Worm (Caenorhabditis elegans): Measurements from ENCODE around the gene zipt-2.3.

ce11 chrII:13763009-13763468 is 47.4 kb upstream of the zipt-2.3 start, which contains the start of gene arrd-11:
- TF ChIP-seq nhr-77 (tag; optimal IDR thresholded peaks at IDR 0.05) = no peak
- TF ChIP-seq unc-62 (GFP tag; optimal IDR thresholded peaks at IDR 0.05) = no peak
- TF ChIP-seq ceh-28 (tag; optimal IDR thresholded peaks at IDR 0.05) = no peak
- TF ChIP-seq pha-4 (tag; optimal IDR thresholded peaks at IDR 0.05) = peak; percentile 75
- TF ChIP-seq fkh-10 (GFP tag; optimal IDR thresholded peaks at IDR 0.05) = no peak
- TF ChIP-seq ztf-11 (tag; optimal IDR thresholded peaks at IDR 0.05) = no peak
- TF ChIP-seq ztf-4 (tag; optimal IDR thresholded peaks at IDR 0.05) = no peak
